Worm (Caenorhabditis elegans): ENCODE measurements around the gene srd-26.

srd-26 gene

DNA sequence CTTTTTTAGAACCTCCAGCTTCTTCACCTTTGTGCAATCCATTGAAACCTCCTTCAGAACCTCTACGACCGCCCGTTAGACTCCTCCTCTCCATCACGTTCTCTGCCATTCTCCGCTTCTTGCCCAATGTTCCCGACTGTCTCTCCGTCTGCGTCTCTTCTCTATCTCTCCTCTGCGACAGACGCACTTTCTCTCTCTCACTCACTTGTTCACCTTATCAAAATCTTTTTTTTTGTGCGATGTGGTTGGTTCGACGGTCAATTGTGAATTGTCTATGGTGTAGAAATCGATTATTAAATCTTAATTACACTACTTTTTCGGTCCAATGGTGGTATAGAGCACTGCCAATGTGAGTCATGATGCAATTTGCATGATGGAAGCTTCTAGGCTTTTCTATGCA lies 30.6 kb upstream of the srd-26 start, which contains the start of gene atfs-1 (continued):
- TF ChIP-seq F55B11.4 (tag; optimal IDR thresholded peaks at IDR 0.05; ENCODE audit: borderline replicate concordance, insufficient read depth) (no peak), egl-18 (GFP tag; IDR thresholded peaks at IDR 0.05) (no peak), ets-4 (GFP tag; optimal IDR thresholded peaks at IDR 0.05) (peak; percentile 15), ekl-4 (GFP tag; IDR thresholded peaks at IDR 0.05) (peak; percentile 71; the same call in 1 of the 2 replicates), ztf-26 (tag; optimal IDR thresholded peaks at IDR 0.05) (peak; percentile 3), T07F8.4 (tag; optimal IDR thresholded peaks at IDR 0.05) (no peak), egl-44 (GFP tag; IDR thresholded peaks at IDR 0.05) (0 out of 2 replicates have a peak, but pooled peaks have one; percentile 35)

ce11 chrV:14192870-14193269 lies 30.1 kb upstream of the srd-26 start:
- TF ChIP-seq zim-3 (tag; optimal IDR thresholded peaks at IDR 0.05) (no peak), egl-44 (GFP tag; IDR thresholded peaks at IDR 0.05) (no peak), lin-54 (GFP tag; optimal IDR thresholded peaks at IDR 0.05) (peak; percentile 38), ceh-58 (GFP tag; IDR thresholded peaks at IDR 0.05) (no peak), pbrm-1 (GFP tag; IDR thresholded peaks at IDR 0.05) (no peak), ceh-100 (GFP tag; IDR thresholded peaks at IDR 0.05) (no peak), nfya-1 (tag; optimal IDR thresholded peaks at IDR 0.05; ENCODE audit: borderline replicate concordance, insufficient read depth) (no peak), F22D6.2 (tag; optimal IDR thresholded peaks at IDR 0.05) (no peak), ztf-22 (GFP tag; optimal IDR thresholded peaks at IDR 0.05) (no peak), ztf-25 (GFP tag; IDR thresholded peaks at IDR 0.05) (no peak), rcor-1 (GFP tag; IDR thresholded peaks at IDR 0.05) (no peak), tlf-1 (GFP tag; optimal IDR thresholded peaks at IDR 0.05) (no peak), F55B11.4 (tag; optimal IDR thresholded peaks at IDR 0.05; ENCODE audit: borderline replicate concordance, insufficient read depth) (no peak), xnd-1 (tag; optimal IDR thresholded peaks at IDR 0.05) (peak; percentile 93), hlh-26 (GFP tag; conservative IDR thresholded peaks at IDR 0.05) (no peak), nfya-2 (GFP tag; IDR thresholded peaks at IDR 0.05) (no peak), ceh-91 (GFP tag; IDR thresholded peaks at IDR 0.05) (peak; percentile 65), F52B5.7 (tag; optimal IDR thresholded peaks at IDR 0.05) (no peak), lin-40 (tag; optimal IDR thresholded peaks at IDR 0.05) (no peak), unc-62 (GFP tag; optimal IDR thresholded peaks at IDR 0.05) (no peak), ztf-28 (GFP tag; IDR thresholded peaks at IDR 0.05) (no peak), attf-3 (GFP tag; conservative IDR thresholded peaks at IDR 0.05) (no peak), tbp1 (GFP tag; optimal IDR thresholded peaks at IDR 0.05) (no peak), pha-4 (tag; optimal IDR thresholded peaks at IDR 0.05) (no peak), bed-1 (GFP tag; IDR thresholded peaks at IDR 0.05) (no peak), aptf-2 (GFP tag; conservative IDR thresholded peaks at IDR 0.05) (no peak), B0035.1 (tag; optimal IDR thresholded peaks at IDR 0.05) (no peak), rpc-1 (optimal IDR thresholded peaks at IDR 0.05) (no peak), rpc-1 (tag; optimal IDR thresholded peaks at IDR 0.05) (no peak), athp-1 (tag; optimal IDR thresholded peaks at IDR 0.05) (peak; percentile 3), B0019.2 (GFP tag; conservative IDR thresholded peaks at IDR 0.05) (no peak), lsy-27 (tag; optimal IDR thresholded peaks at IDR 0.05; ENCODE audit: borderline replicate concordance, insufficient read depth) (no peak), egl-18 (GFP tag; IDR thresholded peaks at IDR 0.05) (no peak), lsl-1 (GFP tag; optimal IDR thresholded peaks at IDR 0.05) (peak; percentile 96), F57A8.1 (GFP tag; optimal IDR thresholded peaks at IDR 0.05) (no peak), F23B12.7 (tag; optimal IDR thresholded peaks at IDR 0.05; ENCODE audit: insufficient read depth) (no peak), snpc-1.3 (tag; optimal IDR thresholded peaks at IDR 0.05; ENCODE audit: insufficient read depth) (peak; percentile 43), atf-7 (tag; optimal IDR thresholded peaks at IDR 0.05) (no peak), F33H1.4 (GFP tag; IDR thresholded peaks at IDR 0.05) (peak; percentile 95), F39B2.1 (GFP tag; IDR thresholded peaks at IDR 0.05) (no peak), tbx-9 (tag; optimal IDR thresholded peaks at IDR 0.05; ENCODE audit: borderline replicate concordance) (no peak), mxl-1 (tag; optimal IDR thresholded peaks at IDR 0.05) (no peak), snpc-1.1 (tag; optimal IDR thresholded peaks at IDR 0.05; ENCODE audit: insufficient read depth) (no peak)

All from whole organism, young adult.